Worm (Caenorhabditis elegans) whole organism, mixed stage, embryonic: ENCODE results near the gene fbxa-5.

Experiments
- bed-3 ChIP-seq: fragments of 200-800 bp; sonication (Bioruptor generic); optimal IDR thresholded peaks from 3 replicates; lab custom pipeline; 2018; ENCODE audit warnings: mild to moderate bottlenecking, missing genetic modification characterization, moderate library complexity, missing compliant biosample characterization
- blmp-1 ChIP-seq: fragments of 150-350 bp; optimal IDR thresholded peaks from 2 replicates; lab custom pipeline; 2014; ENCODE audit warnings: missing biosample characterization, missing genetic modification characterization
- ceh-39 ChIP-seq: fragments of 150-350 bp; optimal IDR thresholded peaks from 2 replicates; lab custom pipeline; 2014; ENCODE audit warnings: missing biosample characterization, missing genetic modification characterization
- ceh-83 ChIP-seq: fragments of 200-800 bp; sonication (Bioruptor generic); optimal IDR thresholded peaks from 2 replicates; lab custom pipeline; 2018; ENCODE audit warnings: mild to moderate bottlenecking, missing genetic modification characterization, missing compliant biosample characterization
- ces-1 ChIP-seq: fragments of 150-350 bp; optimal IDR thresholded peaks from 2 replicates; lab custom pipeline; 2014; ENCODE audit warnings: missing biosample characterization, missing genetic modification reagents, missing genetic modification characterization
- cnd-1 ChIP-seq: fragments of 200-800 bp; sonication (Bioruptor generic); optimal IDR thresholded peaks from 2 replicates; lab custom pipeline; 2018; ENCODE audit warnings: mild to moderate bottlenecking, missing genetic modification characterization, missing compliant biosample characterization
- drap-1 ChIP-seq: fragments of 200-800 bp; sonication (Bioruptor generic); optimal IDR thresholded peaks from 3 replicates; lab custom pipeline; 2018; ENCODE audit warnings: mild to moderate bottlenecking, missing genetic modification characterization, missing compliant biosample characterization
- elt-1 ChIP-seq: sonication (generic microtip); optimal IDR thresholded peaks from 2 replicates; lab custom pipeline; 2017; ENCODE audit warnings: missing genetic modification characterization, mild to moderate bottlenecking, missing compliant biosample characterization, antibody characterized with exemption, moderate library complexity, borderline replicate concordance; ENCODE audit not compliant: insufficient read depth
- flh-1 ChIP-seq: fragments of 200-800 bp; sonication (Bioruptor generic); optimal IDR thresholded peaks from 2 replicates; lab custom pipeline; 2018; ENCODE audit warnings: mild to moderate bottlenecking, missing genetic modification characterization, moderate library complexity, missing compliant biosample characterization
- ham-2 ChIP-seq: fragments of 200-800 bp; sonication (Bioruptor generic); optimal IDR thresholded peaks from 2 replicates; lab custom pipeline; 2018; ENCODE audit warnings: mild to moderate bottlenecking, missing genetic modification characterization, missing compliant biosample characterization
- hlh-1 ChIP-seq: fragments of 150-350 bp; optimal IDR thresholded peaks from 2 replicates; lab custom pipeline; 2014; ENCODE audit warnings: missing biosample characterization, missing genetic modification reagents, missing genetic modification characterization
- lin-13 ChIP-seq: fragments of 150-350 bp; optimal IDR thresholded peaks from 2 replicates; lab custom pipeline; 2014; ENCODE audit warnings: missing biosample characterization, missing genetic modification characterization
- lin-32 ChIP-seq: fragments of 200-800 bp; sonication (Bioruptor generic); optimal IDR thresholded peaks from 2 replicates; lab custom pipeline; 2018; ENCODE audit warnings: mild to moderate bottlenecking, missing genetic modification characterization, missing compliant biosample characterization
- mab-5 ChIP-seq: fragments of 150-350 bp; optimal IDR thresholded peaks from 2 replicates; lab custom pipeline; 2014; ENCODE audit warnings: missing biosample characterization, missing genetic modification characterization
- mep-1 ChIP-seq: fragments of 150-350 bp; optimal IDR thresholded peaks from 2 replicates; lab custom pipeline; 2017; ENCODE audit warnings: missing biosample characterization, missing genetic modification reagents, missing genetic modification characterization, inconsistent platforms
- nhr-12 ChIP-seq: fragments of 150-350 bp; optimal IDR thresholded peaks from 2 replicates; lab custom pipeline; 2014; ENCODE audit warnings: missing biosample characterization, missing genetic modification characterization
- nhr-2 ChIP-seq: fragments of 150-350 bp; optimal IDR thresholded peaks from 2 replicates; lab custom pipeline; 2014; ENCODE audit warnings: missing biosample characterization, missing genetic modification characterization
- nhr-237 ChIP-seq: fragments of 150-350 bp; optimal IDR thresholded peaks from 2 replicates; lab custom pipeline; 2014; ENCODE audit warnings: missing biosample characterization, missing genetic modification characterization
- nhr-76 ChIP-seq: sonication (generic microtip); optimal IDR thresholded peaks from 2 replicates; lab custom pipeline; 2017; ENCODE audit warnings: missing biosample characterization, missing genetic modification characterization
- pha-4 ChIP-seq: fragments of 150-350 bp; optimal IDR thresholded peaks from 2 replicates; lab custom pipeline; 2018; ENCODE audit warnings: missing biosample characterization, missing genetic modification reagents, missing genetic modification characterization
- snpc-4 ChIP-seq: fragments of 150-350 bp; optimal IDR thresholded peaks from 2 replicates; lab custom pipeline; 2014; ENCODE audit warnings: missing biosample characterization, missing genetic modification characterization
- sptf-1 ChIP-seq: sonication (generic microtip); optimal IDR thresholded peaks from 2 replicates; lab custom pipeline; 2017; ENCODE audit warnings: mild to moderate bottlenecking, missing genetic modification characterization, moderate library complexity, missing compliant biosample characterization
- tbx-8 ChIP-seq: fragments of 200-800 bp; sonication (Bioruptor generic); optimal IDR thresholded peaks from 2 replicates; lab custom pipeline; 2018; ENCODE audit warnings: mild to moderate bottlenecking, missing genetic modification characterization, moderate library complexity, missing compliant biosample characterization
- unc-120 ChIP-seq: sonication (generic microtip); optimal IDR thresholded peaks from 2 replicates; lab custom pipeline; 2017; ENCODE audit warnings: missing genetic modification characterization, missing compliant biosample characterization; ENCODE audit not compliant: poor library complexity, severe bottlenecking
- unc-39 ChIP-seq: fragments of 150-350 bp; optimal IDR thresholded peaks from 2 replicates; lab custom pipeline; 2014; ENCODE audit warnings: missing biosample characterization, missing genetic modification characterization
- unc-62 ChIP-seq: fragments of 150-350 bp; optimal IDR thresholded peaks from 2 replicates; lab custom pipeline; 2014; ENCODE audit warnings: missing biosample characterization, missing genetic modification reagents, missing genetic modification characterization
- ztf-11 ChIP-seq: fragments of 150-350 bp; optimal IDR thresholded peaks from 2 replicates; lab custom pipeline; 2014; ENCODE audit warnings: missing biosample characterization, missing genetic modification characterization

Gene fbxa-5

DNA sequence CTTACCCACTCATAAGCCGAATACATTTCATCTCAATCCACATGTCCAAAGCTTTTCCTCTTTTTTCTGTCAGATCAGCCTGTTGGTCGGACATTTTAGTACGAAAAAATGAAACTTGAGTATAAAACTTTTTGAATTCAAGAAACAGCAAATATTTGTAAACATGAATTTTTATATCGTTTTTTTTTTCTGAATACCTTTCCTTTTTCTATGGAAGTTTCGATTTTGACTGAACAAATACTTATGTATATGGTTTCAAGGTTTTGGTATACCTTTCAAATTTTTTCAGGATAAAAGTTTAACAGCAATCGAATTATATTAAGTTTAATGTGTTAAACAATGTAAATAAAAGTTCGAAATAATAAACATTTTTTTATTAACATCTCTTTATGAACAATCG lies at the start of gene fbxa-5:
Gene fbxa-5, minus strand, starts transcription at position 101 of the 400 bp plus-strand sequence.
- no peak for TF ChIP-seq sptf-1 (tag; lab: Kevin White, UChicago)

DNA sequence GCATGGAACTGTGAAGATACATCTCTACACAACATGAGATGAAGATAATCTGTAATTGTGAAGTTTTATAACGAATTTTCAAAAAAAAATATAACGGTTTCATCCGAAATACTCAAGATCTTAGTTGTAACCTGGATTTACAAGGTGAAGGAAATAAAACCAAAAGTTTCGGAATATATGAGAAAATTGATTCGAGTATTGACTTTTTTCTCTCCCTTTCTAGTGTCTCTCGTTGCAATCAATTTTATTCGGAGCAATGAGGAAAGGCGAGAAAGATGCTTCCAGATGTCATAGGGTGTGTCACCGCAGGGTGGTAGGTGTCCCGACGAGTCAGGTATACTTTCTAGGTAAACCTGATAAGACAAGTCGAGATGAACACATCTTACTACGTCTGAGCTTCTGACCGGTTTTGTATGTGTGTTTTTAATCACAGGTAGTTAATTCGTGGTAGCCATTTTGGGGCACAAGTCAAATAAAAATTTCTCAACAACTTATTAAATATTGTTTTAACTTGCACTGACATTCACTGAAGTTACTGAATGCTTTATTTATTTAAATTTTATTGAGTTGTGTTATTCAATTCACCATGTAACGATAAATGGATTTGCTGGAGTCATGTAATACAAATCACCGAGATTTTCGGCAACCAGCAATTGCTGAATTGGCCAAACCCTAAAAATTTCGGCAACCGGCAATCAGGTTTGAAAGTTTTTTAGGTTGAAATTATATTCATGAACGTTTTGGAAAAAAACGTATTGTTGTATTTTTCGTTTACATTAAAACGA lies 48.3 kb upstream of the fbxa-5 start, which contains the start of gene pals-20:
Gene pals-20, minus strand, starts transcription at position 51 of the 785 bp plus-strand sequence.
- no peak for TF ChIP-seq lin-32 (GFP tag; lab: Kevin White, UChicago)
- TF ChIP-seq nhr-237 (tag; lab: Kevin White, UChicago), result no peak

DNA sequence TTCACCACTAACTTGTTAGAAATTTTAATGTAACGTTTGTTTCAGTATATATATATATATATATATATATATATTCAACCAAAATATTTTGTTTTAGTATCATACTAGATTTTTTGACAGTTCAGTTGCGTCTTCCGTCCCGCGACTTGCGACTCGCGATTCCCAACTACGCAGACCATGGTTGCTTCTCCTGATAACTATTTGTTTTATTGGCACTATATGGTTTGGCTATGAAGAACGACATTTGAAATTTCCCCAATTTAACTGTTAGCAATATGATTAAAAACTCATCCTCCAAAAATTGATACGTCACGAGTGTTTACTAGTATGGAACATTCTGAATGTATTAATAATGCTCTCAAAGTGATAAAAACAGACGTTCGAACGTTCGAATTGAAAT lies 44.6 kb upstream of the fbxa-5 start:
- no peak for TF ChIP-seq ces-1 (GFP tag; lab: Kevin White, UChicago)

DNA sequence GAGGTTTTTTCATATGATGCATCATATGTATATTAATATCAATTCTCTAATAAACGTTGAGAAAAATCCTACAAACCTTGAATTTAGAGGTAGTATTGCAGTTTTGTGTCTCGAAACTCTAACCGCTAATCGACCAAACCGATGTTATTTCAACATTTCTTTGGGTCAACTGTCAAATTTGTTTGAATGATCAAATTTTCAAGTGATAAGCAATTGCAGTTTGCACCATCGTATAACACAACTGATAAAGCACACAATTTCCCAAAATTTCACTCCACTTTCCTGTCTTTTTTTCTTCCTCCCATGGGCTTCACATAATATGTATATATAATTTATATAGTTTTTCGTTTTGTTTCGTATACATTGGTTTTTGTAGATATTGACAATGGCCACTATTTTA lies 44.0 kb upstream of the fbxa-5 start, which contains the start of the genes fbxa-138 and Y82E9BR.5:
Gene fbxa-138, minus strand, starts transcription at position 161 of the 400 bp plus-strand sequence.
Gene Y82E9BR.5, plus strand, starts transcription at position 279 of the 400 bp plus-strand sequence.
- no peak for TF ChIP-seq bed-3 (GFP tag; lab: Kevin White, UChicago)
- TF ChIP-seq snpc-4, result no peak
- no peak for TF ChIP-seq blmp-1 (tag; lab: Kevin White, UChicago)
- TF ChIP-seq ham-2 (GFP tag; lab: Kevin White, UChicago), result no peak
- no peak for TF ChIP-seq unc-120 (tag; lab: Kevin White, UChicago)
- no peak for TF ChIP-seq nhr-76 (tag; lab: Kevin White, UChicago)
- no peak for TF ChIP-seq elt-1 (tag; lab: Kevin White, UChicago)
- TF ChIP-seq nhr-2, result no peak
- no peak for TF ChIP-seq ztf-11 (tag; lab: Kevin White, UChicago)
- TF ChIP-seq cnd-1, result no peak
- TF ChIP-seq lin-13, result no peak
- TF ChIP-seq ces-1 (GFP tag; lab: Kevin White, UChicago), result no peak
- no peak for TF ChIP-seq flh-1
- TF ChIP-seq unc-62 (GFP tag; lab: Kevin White, UChicago), result no peak
- no peak for TF ChIP-seq ceh-83 (GFP tag; lab: Kevin White, UChicago)
- TF ChIP-seq lin-32 (GFP tag; lab: Kevin White, UChicago), result no peak
- no peak for TF ChIP-seq mab-5 (tag; lab: Kevin White, UChicago)
- no peak for TF ChIP-seq ceh-39 (tag; lab: Kevin White, UChicago)
- no peak for TF ChIP-seq pha-4 (tag; lab: Kevin White, UChicago)
- no peak for TF ChIP-seq unc-39 (tag; lab: Kevin White, UChicago)
- TF ChIP-seq, all 35 proteins: peak for 0

- TF ChIP-seq elt-1 (tag; lab: Kevin White, UChicago) (no peak), cnd-1 (no peak), unc-39 (tag; lab: Kevin White, UChicago) (no peak), drap-1 (GFP tag; lab: Kevin White, UChicago) (no peak), ceh-39 (tag; lab: Kevin White, UChicago) (no peak), nhr-12 (tag; lab: Kevin White, UChicago) (no peak), lin-13 (no peak), nhr-2 (no peak), pha-4 (tag; lab: Kevin White, UChicago) (no peak), mep-1 (tag; lab: Kevin White, UChicago) (no peak), sptf-1 (tag; lab: Kevin White, UChicago) (no peak), hlh-1 (tag; lab: Kevin White, UChicago) (no peak), tbx-8 (GFP tag; lab: Kevin White, UChicago) (no peak), ces-1 (GFP tag; lab: Kevin White, UChicago) (no peak), flh-1 (no peak), mab-5 (tag; lab: Kevin White, UChicago) (no peak), nhr-237 (tag; lab: Kevin White, UChicago) (no peak)
Measured at ce11 chrIII:1383483-1383882, 43.3 kb upstream of the fbxa-5 start.
